Fruit fly (Drosophila melanogaster) whole organism, embryonic: ENCODE measurements around the gene CG9667.

Experiments used
- CG10209 ChIP-seq: fragments of 200-800 bp; sonication (Bioruptor generic); optimal IDR thresholded peaks from 3 replicates; lab custom pipeline; 2017; ENCODE audit warnings: missing biosample characterization, mild to moderate bottlenecking, missing genetic modification characterization, missing genetic modification reagents
- CG7556 ChIP-seq: fragments of 200-800 bp; sonication (Bioruptor generic); optimal IDR thresholded peaks from 2 replicates; lab custom pipeline; 2017; ENCODE audit warnings: missing biosample characterization, mild to moderate bottlenecking, missing genetic modification characterization
- CG8478 ChIP-seq: fragments of >200 bp; optimal IDR thresholded peaks from 2 replicates; lab custom pipeline; 2018
- az2 ChIP-seq: fragments of 200-800 bp; sonication (Bioruptor generic); optimal IDR thresholded peaks from 3 replicates; lab custom pipeline; 2016; ENCODE audit warnings: missing biosample characterization, missing genetic modification characterization
- br ChIP-seq: fragments of >200 bp; optimal IDR thresholded peaks from 2 replicates; lab custom pipeline; 2017
- pb ChIP-seq: fragments of 200-800 bp; sonication (Bioruptor generic); optimal IDR thresholded peaks from 3 replicates; lab custom pipeline; 2016; ENCODE audit warnings: missing biosample characterization, missing genetic modification characterization
- pros ChIP-seq: fragments of 200-800 bp; sonication (Bioruptor generic); optimal IDR thresholded peaks from 3 replicates; lab custom pipeline; 2019; ENCODE audit warnings: missing biosample characterization, mild to moderate bottlenecking, missing genetic modification characterization, moderate library complexity
- tin ChIP-seq: fragments of 200-800 bp; sonication (Bioruptor generic); optimal IDR thresholded peaks from 3 replicates; lab custom pipeline; 2016; ENCODE audit warnings: missing biosample characterization, missing genetic modification characterization

DNA sequence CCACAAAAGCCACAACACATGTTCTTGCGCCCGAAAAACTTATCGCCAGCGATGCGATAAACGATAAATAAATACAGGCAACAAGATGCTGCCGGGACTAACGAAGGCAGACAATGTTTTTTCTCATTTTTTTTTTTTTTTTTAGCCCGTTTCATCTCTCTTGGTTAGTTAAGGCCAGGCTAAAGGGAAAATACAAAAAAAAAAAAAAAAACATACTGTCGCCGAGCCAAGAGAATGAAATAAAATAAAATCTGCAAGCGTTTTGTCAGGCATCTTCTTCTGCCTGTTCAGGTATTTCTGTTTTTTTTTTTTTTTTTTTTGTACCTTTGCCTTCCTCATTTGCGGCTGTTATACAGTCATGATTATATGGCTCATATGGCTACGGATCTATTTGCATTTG, 38.7 kb upstream of the CG9667 start:
- no peak for TF ChIP-seq tin
- no peak for TF ChIP-seq CG8478 (lab: Kevin White, UChicago)
- no peak for TF ChIP-seq pb (GFP tag; lab: Kevin White, UChicago)
- no peak for TF ChIP-seq br (lab: Kevin White, UChicago)
- TF ChIP-seq az2 = no peak
- no peak for TF ChIP-seq CG10209 (GFP tag; lab: Kevin White, UChicago)
- no peak for TF ChIP-seq pros (GFP tag; lab: Kevin White, UChicago)
- no peak for TF ChIP-seq CG7556 (GFP tag; lab: Kevin White, UChicago)
